Worm (Caenorhabditis elegans): ENCODE measurements around the gene ZK1307.1.

ZK1307.1 gene

DNA sequence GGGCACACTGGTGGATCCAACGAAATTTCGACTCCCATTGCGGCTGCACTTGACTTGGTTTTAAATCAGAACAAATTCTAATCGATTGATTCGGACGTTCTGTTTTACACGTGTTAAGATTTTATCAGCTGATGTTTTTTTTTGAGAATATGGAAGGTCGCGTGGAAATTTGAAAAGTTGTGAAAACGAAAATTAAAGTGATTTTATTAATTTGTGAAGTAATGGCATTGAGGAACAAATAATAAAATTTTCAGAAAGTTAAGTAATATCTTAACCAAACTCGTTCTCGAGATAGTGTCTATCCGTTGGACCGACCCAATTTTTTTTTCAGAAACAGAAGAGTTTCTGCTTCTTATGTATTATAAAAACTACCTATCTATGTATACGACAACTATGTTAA is 3.7 kb downstream of the ZK1307.1 start, which contains the start of gene ZK1307.4:
TSS of gene ZK1307.4 (minus strand) at position 101 of the 400 bp plus-strand sequence.
- TF ChIP-seq nhr-77 (tag; optimal IDR thresholded peaks at IDR 0.05) (no peak), nhr-129 (tag; optimal IDR thresholded peaks at IDR 0.05) (no peak), nhr-12 (tag; optimal IDR thresholded peaks at IDR 0.05) (no peak), elt-3 (tag; optimal IDR thresholded peaks at IDR 0.05) (no peak), mbf-1 (tag; optimal IDR thresholded peaks at IDR 0.05) (no peak), unc-55 (GFP tag; optimal IDR thresholded peaks at IDR 0.05) (no peak), peb-1 (tag; optimal IDR thresholded peaks at IDR 0.05) (no peak), egl-27 (tag; optimal IDR thresholded peaks at IDR 0.05) (no peak), ztf-1 (GFP tag; conservative IDR thresholded peaks at IDR 0.05) (no peak), nhr-11 (tag; optimal IDR thresholded peaks at IDR 0.05) (no peak), elt-1 (tag; optimal IDR thresholded peaks at IDR 0.05) (no peak), lin-11 (tag; optimal IDR thresholded peaks at IDR 0.05) (no peak), nhr-23 (tag; optimal IDR thresholded peaks at IDR 0.05) (no peak), C34F6.9 (tag; optimal IDR thresholded peaks at IDR 0.05) (no peak), ama-1 (optimal IDR thresholded peaks at IDR 0.05) (no peak), nhr-6 (tag; optimal IDR thresholded peaks at IDR 0.05) (no peak), ztf-4 (tag; optimal IDR thresholded peaks at IDR 0.05) (no peak), nhr-25 (tag; optimal IDR thresholded peaks at IDR 0.05) (no peak), ceh-82 (tag; optimal IDR thresholded peaks at IDR 0.05) (no peak)

DNA sequence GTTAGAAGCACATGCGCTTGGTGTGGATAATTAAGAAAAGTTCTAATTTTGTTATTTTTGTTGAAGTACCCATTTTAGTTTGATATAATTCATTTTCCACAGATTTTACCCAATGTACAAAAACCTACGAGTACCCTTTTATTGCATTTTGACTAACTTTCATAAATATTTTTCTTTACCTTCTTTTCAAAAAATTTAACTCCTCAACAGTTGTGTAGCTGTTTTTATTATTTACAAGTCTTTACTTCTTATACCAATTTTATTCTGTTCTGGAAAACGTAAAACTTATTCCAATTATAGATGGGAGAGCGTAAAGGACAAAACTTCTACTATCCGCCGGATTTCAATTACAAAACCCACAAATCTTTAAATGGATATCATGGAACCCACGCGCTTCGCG is 6.2 kb downstream of the ZK1307.1 start, which contains the start of gene ZK1307.9:
TSS of gene ZK1307.9 (plus strand) at position 301 of the 400 bp plus-strand sequence.
- TF ChIP-seq gmeb-1 (tag; optimal IDR thresholded peaks at IDR 0.05), result no peak
- TF ChIP-seq ztf-1 (GFP tag; conservative IDR thresholded peaks at IDR 0.05), result no peak
- TF ChIP-seq skn-1 (tag; optimal IDR thresholded peaks at IDR 0.05), result no peak
- TF ChIP-seq nhr-129 (tag; optimal IDR thresholded peaks at IDR 0.05), result no peak
- TF ChIP-seq nhr-77 (tag; optimal IDR thresholded peaks at IDR 0.05), result no peak

DNA sequence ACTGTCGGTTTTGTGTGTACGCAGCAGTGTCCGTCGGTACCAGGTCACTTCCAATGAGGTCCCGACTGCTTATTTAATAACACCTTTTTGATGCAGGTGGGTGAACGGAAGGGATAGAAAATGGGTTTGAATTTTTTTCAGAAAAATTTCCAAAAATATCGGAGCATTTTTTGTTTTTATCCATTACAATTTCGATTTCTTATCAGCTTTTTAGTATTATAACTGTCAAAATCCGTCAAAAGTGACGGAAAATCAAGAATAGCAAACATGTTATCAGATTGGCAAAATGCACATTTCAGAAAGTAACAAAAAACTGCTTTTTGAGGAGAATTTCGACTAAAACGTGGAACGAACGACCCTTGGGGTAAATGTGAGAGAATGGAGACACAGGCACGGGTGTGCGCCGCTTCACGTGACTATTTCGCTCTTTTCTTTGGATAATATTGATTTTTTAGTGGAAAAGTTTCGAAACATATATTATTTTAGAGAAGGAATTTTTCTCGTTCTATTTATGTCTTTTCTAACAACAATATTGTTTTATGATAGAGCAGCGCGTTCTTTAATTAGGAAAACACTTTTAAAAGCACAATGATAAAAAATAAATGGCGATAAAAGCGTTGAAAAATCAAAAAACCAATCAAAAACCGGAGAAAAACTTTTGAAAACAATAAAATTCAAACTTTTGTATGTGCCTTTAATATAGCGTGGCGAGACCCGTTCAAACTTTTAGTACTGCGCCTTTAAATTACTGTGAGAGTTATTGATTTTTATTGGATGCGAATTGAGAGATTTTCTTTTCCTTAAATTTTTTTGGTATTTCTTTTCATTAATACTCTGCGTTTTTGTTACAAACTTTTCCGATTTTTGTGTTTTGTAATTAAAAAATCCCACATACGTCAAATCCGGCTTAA is 8.2 kb downstream of the ZK1307.1 start, which contains the start of gene sqv-8:
TSS of gene sqv-8 (plus strand) at position 51 of the 911 bp plus-strand sequence.
- TF ChIP-seq lsy-2 (tag; optimal IDR thresholded peaks at IDR 0.05) (peak in 1 of 2 experiments; percentile 34), lin-13 (GFP tag; optimal IDR thresholded peaks at IDR 0.05) (no peak), fos-1 (tag; optimal IDR thresholded peaks at IDR 0.05) (peak; percentile 16), nhr-10 (tag; optimal IDR thresholded peaks at IDR 0.05) (no peak), dmd-4 (tag; optimal IDR thresholded peaks at IDR 0.05) (no peak), unc-55 (GFP tag; optimal IDR thresholded peaks at IDR 0.05) (peak; percentile 33), mbf-1 (tag; optimal IDR thresholded peaks at IDR 0.05) (no peak), nhr-129 (tag; optimal IDR thresholded peaks at IDR 0.05) (peak; percentile 27), R02D3.7 (tag; optimal IDR thresholded peaks at IDR 0.05) (no peak), crh-2 (tag; optimal IDR thresholded peaks at IDR 0.05) (peak; percentile 21), sma-9 (GFP tag; optimal IDR thresholded peaks at IDR 0.05) (peak; percentile 32), sma-9 (tag; optimal IDR thresholded peaks at IDR 0.05) (no peak), C34F6.9 (tag; optimal IDR thresholded peaks at IDR 0.05) (peak; percentile 82)

ce11 chrII:9646122-9646555 is 9.2 kb downstream of the ZK1307.1 start:
- peak; percentile 72 for TF ChIP-seq ztf-4 (tag; optimal IDR thresholded peaks at IDR 0.05)
- peak; percentile 94 for TF ChIP-seq nhr-129 (tag; optimal IDR thresholded peaks at IDR 0.05)
- no peak for TF ChIP-seq nhr-11 (tag; optimal IDR thresholded peaks at IDR 0.05)
- TF ChIP-seq nhr-23 (tag; optimal IDR thresholded peaks at IDR 0.05), result no peak
- TF ChIP-seq fos-1 (tag; optimal IDR thresholded peaks at IDR 0.05), result peak; percentile 95
- no peak for TF ChIP-seq ZK546.5 (tag; optimal IDR thresholded peaks at IDR 0.05)
- no peak for TF ChIP-seq unc-62 (GFP tag; optimal IDR thresholded peaks at IDR 0.05)
- TF ChIP-seq snpc-4 (tag; optimal IDR thresholded peaks at IDR 0.05), result no peak
- TF ChIP-seq peb-1 (tag; optimal IDR thresholded peaks at IDR 0.05), result no peak
- peak; percentile 78 for TF ChIP-seq blmp-1 (tag; optimal IDR thresholded peaks at IDR 0.05; ENCODE audit: insufficient read depth)
- peak; percentile 42 for TF ChIP-seq ceh-82 (tag; optimal IDR thresholded peaks at IDR 0.05)
- peak; percentile 73 for TF ChIP-seq sem-4 (tag; optimal IDR thresholded peaks at IDR 0.05)
- no peak for TF ChIP-seq ztf-11 (tag; optimal IDR thresholded peaks at IDR 0.05)
- TF ChIP-seq Y55F3AM.14 (GFP tag; optimal IDR thresholded peaks at IDR 0.05), result peak; percentile 75
- TF ChIP-seq nhr-77 (tag; optimal IDR thresholded peaks at IDR 0.05), result no peak
- peak; percentile 51 for TF ChIP-seq sma-3 (GFP tag; optimal IDR thresholded peaks at IDR 0.05)
- TF ChIP-seq nhr-12 (tag; optimal IDR thresholded peaks at IDR 0.05), result no peak
- TF ChIP-seq ztf-1 (GFP tag; conservative IDR thresholded peaks at IDR 0.05), result no peak
- TF ChIP-seq egl-27 (tag; optimal IDR thresholded peaks at IDR 0.05), result peak; percentile 80
- TF ChIP-seq nhr-25 (tag; optimal IDR thresholded peaks at IDR 0.05), result peak; percentile 85
- no peak for TF ChIP-seq aly-2 (tag; optimal IDR thresholded peaks at IDR 0.05)
- peak; percentile 76 for TF ChIP-seq sma-9 (GFP tag; optimal IDR thresholded peaks at IDR 0.05)
- no peak for TF ChIP-seq sma-9 (tag; optimal IDR thresholded peaks at IDR 0.05)
- TF ChIP-seq skn-1 (tag; optimal IDR thresholded peaks at IDR 0.05), result no peak
- no peak for TF ChIP-seq elt-3 (tag; optimal IDR thresholded peaks at IDR 0.05)
- no peak for TF ChIP-seq R02D3.7 (tag; optimal IDR thresholded peaks at IDR 0.05)
- no peak for TF ChIP-seq alr-1 (tag; optimal IDR thresholded peaks at IDR 0.05)
- TF ChIP-seq lsy-2 (tag; optimal IDR thresholded peaks at IDR 0.05), result peak; percentile 32 to 74
- peak; percentile 76 for TF ChIP-seq ama-1 (optimal IDR thresholded peaks at IDR 0.05)
- TF ChIP-seq gmeb-1 (tag; optimal IDR thresholded peaks at IDR 0.05), result peak; percentile 16
- TF ChIP-seq mbf-1 (tag; optimal IDR thresholded peaks at IDR 0.05), result no peak
- no peak for TF ChIP-seq nhr-237 (tag; optimal IDR thresholded peaks at IDR 0.05)
- TF ChIP-seq lin-13 (GFP tag; optimal IDR thresholded peaks at IDR 0.05), result peak; percentile 45
- TF ChIP-seq C34F6.9 (tag; optimal IDR thresholded peaks at IDR 0.05), result peak; percentile 86
- no peak for TF ChIP-seq nhr-10 (tag; optimal IDR thresholded peaks at IDR 0.05)
- no peak for TF ChIP-seq elt-1 (tag; optimal IDR thresholded peaks at IDR 0.05)
- TF ChIP-seq dmd-4 (tag; optimal IDR thresholded peaks at IDR 0.05), result no peak
